Worm (Caenorhabditis elegans) whole organism, late embryonic: ENCODE measurements around the gene T13C2.2.

Experiments
- K09A11.1 ChIP-seq: sonication (generic microtip); optimal IDR thresholded peaks from 2 replicates; lab custom pipeline; 2017; ENCODE audit warnings: antibody characterized with exemption, mild to moderate bottlenecking, missing genetic modification characterization, missing compliant biosample characterization; ENCODE audit not compliant: insufficient read depth
- ama-1 ChIP-seq: fragments of 150-350 bp; optimal IDR thresholded peaks from 2 replicates; lab custom pipeline; 2014
- ceh-18 ChIP-seq: sonication (generic microtip); optimal IDR thresholded peaks from 2 replicates; lab custom pipeline; 2016; ENCODE audit warnings: missing genetic modification characterization, missing compliant biosample characterization
- dmd-4 ChIP-seq: sonication (generic microtip); optimal IDR thresholded peaks from 2 replicates; lab custom pipeline; 2016; ENCODE audit warnings: borderline replicate concordance, missing genetic modification characterization, missing compliant biosample characterization
- elt-4 ChIP-seq: sonication (generic microtip); optimal IDR thresholded peaks from 2 replicates; lab custom pipeline; 2016; ENCODE audit warnings: missing genetic modification characterization, missing compliant biosample characterization
- fax-1 ChIP-seq: sonication (generic microtip); optimal IDR thresholded peaks from 2 replicates; lab custom pipeline; 2016; ENCODE audit warnings: missing genotype, missing genetic modification characterization, missing compliant biosample characterization
- pros-1 ChIP-seq: fragments of 150-350 bp; optimal IDR thresholded peaks from 2 replicates; lab custom pipeline; 2014; ENCODE audit warnings: missing biosample characterization, missing genetic modification reagents, missing genetic modification characterization
- tbx-2 ChIP-seq: sonication (generic microtip); optimal IDR thresholded peaks from 2 replicates; lab custom pipeline; 2016; ENCODE audit warnings: missing genetic modification characterization, missing compliant biosample characterization
- unc-55 ChIP-seq: sonication (generic microtip); optimal IDR thresholded peaks from 2 replicates; lab custom pipeline; 2017; ENCODE audit warnings: missing biosample characterization, missing genetic modification reagents, missing genetic modification characterization

ce11 chrII:6752027-6752426 is 40.0 kb upstream of the T13C2.2 start, which contains the start of gene F41G3.19:
- TF ChIP-seq ama-1, result no peak
- no peak for TF ChIP-seq ceh-18 (tag; lab: Kevin White, UChicago)
- TF ChIP-seq K09A11.1 (tag; lab: Kevin White, UChicago), result no peak
- TF ChIP-seq elt-4, result no peak
- no peak for TF ChIP-seq pros-1
- no peak for TF ChIP-seq fax-1 (tag; lab: Kevin White, UChicago)
- TF ChIP-seq unc-55 (GFP tag; lab: Kevin White, UChicago), result no peak
- no peak for TF ChIP-seq dmd-4
- no peak for TF ChIP-seq tbx-2 (tag; lab: Kevin White, UChicago)
